Fruit fly (Drosophila melanogaster) whole organism, wandering third instar larva: ENCODE results near the gene PGRP-LC.

Experiments used
- Abd-B ChIP-seq: fragments of >200 bp; optimal IDR thresholded peaks from 2 replicates; lab custom pipeline; 2017; ENCODE audit warnings: missing biosample characterization, missing genetic modification characterization
- CG32264 ChIP-seq: fragments of 200-800 bp; sonication (Bioruptor generic); optimal IDR thresholded peaks from 2 replicates; lab custom pipeline; 2016; ENCODE audit warnings: missing biosample characterization, missing genetic modification characterization
- CG9705 ChIP-seq: fragments of 200-800 bp; sonication (Bioruptor generic); optimal IDR thresholded peaks from 2 replicates; lab custom pipeline; 2018; ENCODE audit warnings: missing biosample characterization, mild to moderate bottlenecking, missing genetic modification characterization
- CrebA ChIP-seq: fragments of 200-800 bp; sonication (Bioruptor generic); optimal IDR thresholded peaks from 2 replicates; lab custom pipeline; 2016; ENCODE audit warnings: missing biosample characterization, mild to moderate bottlenecking, missing genetic modification characterization, borderline replicate concordance
- Dfd ChIP-seq: fragments of >200 bp; optimal IDR thresholded peaks from 2 replicates; lab custom pipeline; 2017; ENCODE audit warnings: missing biosample characterization, missing genetic modification characterization
- Dif ChIP-seq: fragments of 200-275, 200-300 bp; sonication (Bioruptor generic); optimal IDR thresholded peaks from 2 replicates; lab custom pipeline; 2018; ENCODE audit warnings: missing biosample characterization, missing genetic modification characterization; ENCODE audit not compliant: partially characterized antibody
- GATAd ChIP-seq: sonication (Bioruptor generic); optimal IDR thresholded peaks from 2 replicates; lab custom pipeline; 2016; ENCODE audit warnings: missing biosample characterization, missing genetic modification characterization
- HLH106 ChIP-seq: fragments of 200-800 bp; optimal IDR thresholded peaks from 3 replicates; lab custom pipeline; 2019; ENCODE audit warnings: missing biosample characterization, mild to moderate bottlenecking, missing genetic modification characterization, moderate library complexity
- Hnf4 ChIP-seq: fragments of 200-800 bp; sonication (Bioruptor generic); optimal IDR thresholded peaks from 2 replicates; lab custom pipeline; 2016; ENCODE audit warnings: missing biosample characterization, mild to moderate bottlenecking, missing genetic modification characterization
- Hr78 ChIP-seq: fragments of >200 bp; optimal IDR thresholded peaks from 2 replicates; lab custom pipeline; 2017; ENCODE audit warnings: missing biosample characterization, missing genetic modification characterization
- Hr83 ChIP-seq: fragments of 200-300 bp; sonication (Bioruptor generic); optimal IDR thresholded peaks from 2 replicates; lab custom pipeline; 2016; ENCODE audit warnings: missing biosample characterization, mild to moderate bottlenecking, missing genetic modification characterization, moderate library complexity; ENCODE audit not compliant: poor library complexity, severe bottlenecking
- Jra ChIP-seq: sonication (Bioruptor generic); optimal IDR thresholded peaks from 2 replicates; lab custom pipeline; 2016; ENCODE audit warnings: missing biosample characterization, missing genetic modification characterization
- Mio ChIP-seq: sonication (Bioruptor generic); optimal IDR thresholded peaks from 2 replicates; lab custom pipeline; 2016; ENCODE audit warnings: missing biosample characterization, missing genetic modification characterization
- Myc ChIP-seq: fragments of >200 bp; optimal IDR thresholded peaks from 2 replicates; lab custom pipeline; 2017
- N ChIP-seq: fragments of >200 bp; optimal IDR thresholded peaks from 2 replicates; lab custom pipeline; 2018; ENCODE audit warnings: missing biosample characterization, missing external identifiers, missing genetic modification characterization
- OdsH ChIP-seq: fragments of 200-800 bp; sonication (Bioruptor generic); optimal IDR thresholded peaks from 2 replicates; lab custom pipeline; 2016; ENCODE audit warnings: missing biosample characterization, mild to moderate bottlenecking, missing genetic modification characterization
- Rel ChIP-seq, 2 experiments: fragments of 200-800 bp; sonication (Bioruptor generic) in 1 of 2; optimal IDR thresholded peaks; 2 replicates in 1 of 2; 3 replicates in 1 of 2; lab custom pipeline; 2016 to 2019; ENCODE audit warnings: mild to moderate bottlenecking in 2 of 2, missing biosample characterization in 2 of 2, missing genetic modification characterization in 2 of 2, moderate library complexity in 1 of 2
- Sp1 ChIP-seq: fragments of 200-800 bp; sonication (Bioruptor generic); optimal IDR thresholded peaks from 3 replicates; lab custom pipeline; 2019; ENCODE audit warnings: missing biosample characterization, mild to moderate bottlenecking, missing genetic modification characterization, moderate library complexity
- Vsx2 ChIP-seq: fragments of 200-300, 225-300 bp; sonication (Bioruptor generic); optimal IDR thresholded peaks from 2 replicates; lab custom pipeline; 2018; ENCODE audit warnings: missing biosample characterization, missing genetic modification characterization; ENCODE audit not compliant: partially characterized antibody
- br ChIP-seq: fragments of 200-800 bp; sonication (Bioruptor generic); optimal IDR thresholded peaks from 2 replicates; lab custom pipeline; 2016; ENCODE audit warnings: missing biosample characterization, missing genetic modification characterization
- brk ChIP-seq: fragments of 200-800 bp; sonication (Bioruptor generic); optimal IDR thresholded peaks from 2 replicates; lab custom pipeline; 2016; ENCODE audit warnings: missing biosample characterization, mild to moderate bottlenecking, missing genetic modification characterization
- dl ChIP-seq, 2 experiments: fragments of 175-275, 200-275 bp in 1 of 2; fragments of 200-275 bp in 1 of 2; sonication (Bioruptor generic); optimal IDR thresholded peaks; lab custom pipeline; 2018; ENCODE audit warnings: mild to moderate bottlenecking in 2 of 2, missing biosample characterization in 2 of 2, missing genetic modification characterization in 2 of 2, moderate library complexity in 2 of 2; ENCODE audit not compliant: partially characterized antibody in 2 of 2, insufficient read depth in 1 of 2
- dmrt93B ChIP-seq: fragments of 200-800 bp; sonication (Bioruptor generic); optimal IDR thresholded peaks from 2 replicates; lab custom pipeline; 2018; ENCODE audit warnings: missing biosample characterization, mild to moderate bottlenecking, missing genetic modification characterization
- dsf ChIP-seq: sonication (Bioruptor generic); optimal IDR thresholded peaks from 2 replicates; lab custom pipeline; 2016; ENCODE audit warnings: missing biosample characterization, missing genetic modification characterization, borderline replicate concordance
- ey ChIP-seq: fragments of 200-800 bp; sonication (Bioruptor generic); optimal IDR thresholded peaks from 2 replicates; lab custom pipeline; 2016; ENCODE audit warnings: missing biosample characterization, missing genetic modification characterization
- foxo ChIP-seq, 2 experiments: fragments of 200-800 bp; sonication (Bioruptor generic); optimal IDR thresholded peaks; 2 replicates in 1 of 2; 3 replicates in 1 of 2; lab custom pipeline; 2016 to 2017; ENCODE audit warnings: missing biosample characterization in 2 of 2, missing genetic modification characterization in 2 of 2
- fru ChIP-seq: fragments of 200-800 bp; sonication (Bioruptor generic); optimal IDR thresholded peaks from 3 replicates; lab custom pipeline; 2016; ENCODE audit warnings: missing biosample characterization, mild to moderate bottlenecking, missing genetic modification characterization
- h ChIP-seq: fragments of 200-800 bp; sonication (Bioruptor generic); optimal IDR thresholded peaks from 3 replicates; lab custom pipeline; 2016; ENCODE audit warnings: missing biosample characterization, mild to moderate bottlenecking, missing genetic modification characterization
- jim ChIP-seq: fragments of 175-275, 200-325 bp; sonication (Bioruptor generic); optimal IDR thresholded peaks from 2 replicates; lab custom pipeline; 2016; ENCODE audit warnings: missing biosample characterization, mild to moderate bottlenecking, missing genetic modification characterization
- lola ChIP-seq: fragments of >200 bp; optimal IDR thresholded peaks from 2 replicates; lab custom pipeline; 2017; ENCODE audit warnings: missing biosample characterization, missing genetic modification characterization
- pan ChIP-seq: fragments of >200 bp; optimal IDR thresholded peaks from 2 replicates; lab custom pipeline; 2017
- psq ChIP-seq: fragments of 200-800 bp; sonication (Bioruptor generic); optimal IDR thresholded peaks from 3 replicates; lab custom pipeline; 2017; ENCODE audit warnings: missing biosample characterization, mild to moderate bottlenecking, missing genetic modification characterization, moderate library complexity
- rgr ChIP-seq: fragments of 200-800 bp; sonication (Bioruptor generic); optimal IDR thresholded peaks from 3 replicates; lab custom pipeline; 2016; ENCODE audit warnings: missing biosample characterization, mild to moderate bottlenecking, missing genetic modification characterization
- sage ChIP-seq: fragments of 200-800 bp; sonication (Bioruptor generic); optimal IDR thresholded peaks from 2 replicates; lab custom pipeline; 2016; ENCODE audit warnings: missing biosample characterization, mild to moderate bottlenecking, missing genetic modification characterization
- sv ChIP-seq: fragments of 200-800 bp; sonication (Bioruptor generic); optimal IDR thresholded peaks from 3 replicates; lab custom pipeline; 2016; ENCODE audit warnings: missing biosample characterization, missing genetic modification characterization
- tai ChIP-seq: sonication (Bioruptor generic); optimal IDR thresholded peaks from 2 replicates; lab custom pipeline; 2016; ENCODE audit warnings: missing biosample characterization, missing genetic modification characterization
- usp ChIP-seq: fragments of >200 bp; optimal IDR thresholded peaks from 2 replicates; lab custom pipeline; 2017; ENCODE audit warnings: missing biosample characterization, missing genetic modification characterization
- woc ChIP-seq: sonication (Bioruptor generic); optimal IDR thresholded peaks from 2 replicates; lab custom pipeline; 2016; ENCODE audit warnings: missing biosample characterization, mild to moderate bottlenecking, missing genetic modification characterization

PGRP-LC gene

dm6 chr3L:9377198-9378035 is 38.8 kb downstream of the PGRP-LC start, which contains the start of gene Hsp26:
Gene Hsp26 (minus strand): TSS chr3L:9377427.
- no peak for TF ChIP-seq CG9705 (GFP tag; lab: Kevin White, UChicago)
- peak; percentile 30 for TF ChIP-seq Mio (GFP tag; lab: Kevin White, UChicago)
- no peak for TF ChIP-seq usp (GFP tag; lab: Kevin White, UChicago)
- peak; percentile 0 for TF ChIP-seq Rel (GFP tag; optimal IDR thresholded peaks at IDR 0.05; lab: Kevin White, UChicago)
- TF ChIP-seq Rel (tag; optimal IDR thresholded peaks at IDR 0.05; lab: Kevin White, UChicago), result peak; percentile 52
- peak; percentile 84 for TF ChIP-seq HLH106 (tag; lab: Kevin White, UChicago)
- TF ChIP-seq dl (GFP tag; optimal IDR thresholded peaks at IDR 0.05; lab: Kevin White, UChicago; ENCODE audit: insufficient read depth in 1 of 2, partially characterized antibody in 2 of 2), result peak; percentile 23 to 25
- peak; percentile 94 for TF ChIP-seq psq (GFP tag; lab: Kevin White, UChicago)
- TF ChIP-seq dsf (GFP tag; lab: Kevin White, UChicago), result peak; percentile 59
- no peak for TF ChIP-seq Hr78 (GFP tag; lab: Kevin White, UChicago)
- no peak for TF ChIP-seq Abd-B (GFP tag; lab: Kevin White, UChicago)
- peak; percentile 86 for TF ChIP-seq CG32264 (GFP tag; lab: Kevin White, UChicago)
- TF ChIP-seq Sp1, result peak; percentile 89
- TF ChIP-seq lola (GFP tag; lab: Kevin White, UChicago), result no peak
- peak; percentile 60 for TF ChIP-seq dmrt93B (GFP tag; lab: Kevin White, UChicago)
- TF ChIP-seq woc, result peak; percentile 92
- TF ChIP-seq Hr83 (GFP tag; lab: Kevin White, UChicago), result peak; percentile 6
- TF ChIP-seq br (GFP tag; lab: Kevin White, UChicago), result peak; percentile 95
- peak; percentile 52 to 94 for TF ChIP-seq foxo (GFP tag; optimal IDR thresholded peaks at IDR 0.05; lab: Kevin White, UChicago)
- TF ChIP-seq Myc (lab: Kevin White, UChicago), result no peak
- peak; percentile 87 for TF ChIP-seq Jra (GFP tag; lab: Kevin White, UChicago)
- TF ChIP-seq jim, result peak; percentile 79
- TF ChIP-seq CrebA (GFP tag; lab: Kevin White, UChicago), result no peak
- no peak for TF ChIP-seq N
- no peak for TF ChIP-seq pan (lab: Kevin White, UChicago)
- peak; percentile 97 for TF ChIP-seq brk (GFP tag; lab: Kevin White, UChicago)
- TF ChIP-seq tai (GFP tag; lab: Kevin White, UChicago), result no peak
- peak; percentile 67 for TF ChIP-seq Vsx2 (GFP tag; lab: Kevin White, UChicago)
- TF ChIP-seq sage (GFP tag; lab: Kevin White, UChicago), result peak; percentile 89
- TF ChIP-seq h (GFP tag; lab: Kevin White, UChicago), result peak; percentile 97
- peak; percentile 96 for TF ChIP-seq rgr (GFP tag; lab: Kevin White, UChicago)
- peak; percentile 96 for TF ChIP-seq ey (GFP tag; lab: Kevin White, UChicago)
- peak; percentile 75 for TF ChIP-seq sv
- no peak for TF ChIP-seq GATAd
- peak; percentile 95 for TF ChIP-seq fru (GFP tag; lab: Kevin White, UChicago)
- TF ChIP-seq Dif, result peak; percentile 66
- TF ChIP-seq OdsH, result peak; percentile 96
- peak; percentile 93 for TF ChIP-seq Hnf4 (GFP tag; lab: Kevin White, UChicago)
- no peak for TF ChIP-seq Dfd (GFP tag; lab: Kevin White, UChicago)
